Worm (Caenorhabditis elegans) whole organism, late embryonic: Measurements from ENCODE around the gene str-103.

Experiments used
- K02D7.2 ChIP-seq: sonication (generic microtip); optimal IDR thresholded peaks from 2 replicates; lab custom pipeline; 2017; ENCODE audit warnings: mild to moderate bottlenecking, missing genetic modification characterization, missing compliant biosample characterization
- Y22D7AL.16 ChIP-seq: sonication (generic microtip); optimal IDR thresholded peaks from 2 replicates; lab custom pipeline; 2016; ENCODE audit warnings: missing genetic modification characterization, missing compliant biosample characterization
- ceh-14 ChIP-seq: sonication (generic microtip); optimal IDR thresholded peaks from 2 replicates; lab custom pipeline; 2016; ENCODE audit warnings: missing genotype, missing genetic modification characterization, missing compliant biosample characterization
- ceh-31 ChIP-seq: sonication (generic microtip); optimal IDR thresholded peaks from 2 replicates; lab custom pipeline; 2016; ENCODE audit warnings: missing genetic modification characterization, missing compliant biosample characterization
- ceh-34 ChIP-seq: sonication (generic microtip); optimal IDR thresholded peaks from 2 replicates; lab custom pipeline; 2016; ENCODE audit warnings: mild to moderate bottlenecking, missing genetic modification characterization, missing compliant biosample characterization
- ceh-48 ChIP-seq: sonication (generic microtip); optimal IDR thresholded peaks from 2 replicates; lab custom pipeline; 2016; ENCODE audit warnings: missing genetic modification characterization, inconsistent platforms, missing compliant biosample characterization
- ceh-6 ChIP-seq: fragments of 200-800 bp; sonication (Bioruptor generic); optimal IDR thresholded peaks from 2 replicates; lab custom pipeline; 2018; ENCODE audit warnings: mild to moderate bottlenecking, missing genetic modification characterization, missing compliant biosample characterization
- ceh-9 ChIP-seq: sonication (generic microtip); optimal IDR thresholded peaks from 2 replicates; lab custom pipeline; 2016; ENCODE audit warnings: mild to moderate bottlenecking, missing genetic modification characterization, inconsistent platforms, missing compliant biosample characterization
- che-1 ChIP-seq: sonication (generic microtip); optimal IDR thresholded peaks from 2 replicates; lab custom pipeline; 2016; ENCODE audit warnings: mild to moderate bottlenecking, missing genetic modification characterization, missing compliant biosample characterization
- elt-2 ChIP-seq: sonication (generic microtip); optimal IDR thresholded peaks from 2 replicates; lab custom pipeline; 2016; ENCODE audit warnings: missing genetic modification reagents, missing genetic modification characterization, missing compliant biosample characterization
- elt-4 ChIP-seq: sonication (generic microtip); optimal IDR thresholded peaks from 2 replicates; lab custom pipeline; 2016; ENCODE audit warnings: missing genetic modification characterization, missing compliant biosample characterization
- ets-4 ChIP-seq: sonication (generic microtip); optimal IDR thresholded peaks from 2 replicates; lab custom pipeline; 2016; ENCODE audit warnings: missing genetic modification characterization, missing compliant biosample characterization
- hlh-13 ChIP-seq: fragments of 200-800 bp; sonication (Bioruptor generic); optimal IDR thresholded peaks from 2 replicates; lab custom pipeline; 2018; ENCODE audit warnings: mild to moderate bottlenecking, missing genetic modification characterization, missing compliant biosample characterization
- hlh-15 ChIP-seq: sonication (generic microtip); optimal IDR thresholded peaks from 2 replicates; lab custom pipeline; 2016; ENCODE audit warnings: missing genetic modification characterization, missing compliant biosample characterization
- hlh-30 ChIP-seq: sonication (generic microtip); optimal IDR thresholded peaks from 2 replicates; lab custom pipeline; 2017; ENCODE audit warnings: antibody characterized with exemption, missing genetic modification characterization, missing compliant biosample characterization; ENCODE audit not compliant: insufficient read depth
- hlh-6 ChIP-seq: sonication (generic microtip); optimal IDR thresholded peaks from 2 replicates; lab custom pipeline; 2016; ENCODE audit warnings: missing genotype, missing genetic modification characterization, missing compliant biosample characterization
- hlh-8 ChIP-seq: sonication (generic microtip); optimal IDR thresholded peaks from 2 replicates; lab custom pipeline; 2016; ENCODE audit warnings: missing genotype, missing genetic modification characterization, missing compliant biosample characterization
- lim-6 ChIP-seq: sonication (generic microtip); optimal IDR thresholded peaks from 2 replicates; lab custom pipeline; 2016; ENCODE audit warnings: missing genetic modification characterization, missing compliant biosample characterization
- lin-11 ChIP-seq: fragments of 200-800 bp; sonication (Bioruptor generic); optimal IDR thresholded peaks from 2 replicates; lab custom pipeline; 2018; ENCODE audit warnings: mild to moderate bottlenecking, missing genetic modification characterization, missing compliant biosample characterization
- madf-2 ChIP-seq: sonication (generic microtip); optimal IDR thresholded peaks from 2 replicates; lab custom pipeline; 2017; ENCODE audit warnings: missing genetic modification characterization, missing compliant biosample characterization
- mec-3 ChIP-seq: sonication (generic microtip); optimal IDR thresholded peaks from 2 replicates; lab custom pipeline; 2016; ENCODE audit warnings: borderline replicate concordance, missing genetic modification characterization, missing compliant biosample characterization
- nhr-232 ChIP-seq: sonication (generic microtip); optimal IDR thresholded peaks from 2 replicates; lab custom pipeline; 2016; ENCODE audit warnings: missing genetic modification characterization, missing compliant biosample characterization
- pat-9 ChIP-seq: fragments of 200-800 bp; sonication (Bioruptor generic); optimal IDR thresholded peaks from 2 replicates; lab custom pipeline; 2018; ENCODE audit warnings: mild to moderate bottlenecking, missing genetic modification characterization, moderate library complexity, missing compliant biosample characterization
- pha-4 ChIP-seq: fragments of 150-350 bp; optimal IDR thresholded peaks from 2 replicates; lab custom pipeline; 2018; ENCODE audit warnings: missing biosample characterization, missing genetic modification reagents, missing genetic modification characterization
- pros-1 ChIP-seq: fragments of 150-350 bp; optimal IDR thresholded peaks from 2 replicates; lab custom pipeline; 2014; ENCODE audit warnings: missing biosample characterization, missing genetic modification reagents, missing genetic modification characterization
- ref-2 ChIP-seq: sonication (generic microtip); optimal IDR thresholded peaks from 2 replicates; lab custom pipeline; 2016; ENCODE audit warnings: missing genetic modification characterization, missing compliant biosample characterization
- sox-2 ChIP-seq: fragments of 200-800 bp; sonication (Bioruptor generic); IDR thresholded peaks from 2 replicates; pipeline ENCODE4 v1.3.6; 2022; ENCODE audit warnings: missing genetic modification reagents, missing genetic modification characterization, missing compliant biosample characterization
- sox-4 ChIP-seq: sonication (generic microtip); optimal IDR thresholded peaks from 2 replicates; lab custom pipeline; 2017; ENCODE audit warnings: mild to moderate bottlenecking, missing genetic modification characterization, inconsistent platforms, missing compliant biosample characterization
- ttx-3 ChIP-seq: sonication (generic microtip); optimal IDR thresholded peaks from 2 replicates; lab custom pipeline; 2016; ENCODE audit warnings: missing genetic modification reagents, missing genetic modification characterization, missing compliant biosample characterization
- unc-3 ChIP-seq, 2 experiments: fragments of 200-800 bp in 1 of 2; sonication (Bioruptor generic) in 1 of 2; sonication (generic microtip) in 1 of 2; conservative IDR thresholded peaks in 1 of 2; optimal IDR thresholded peaks in 1 of 2; 2 replicates each; pipeline versions ENCODE4 v1.3.6 to Lab custom; 2016 to 2022; ENCODE audit warnings: missing compliant biosample characterization in 2 of 2, missing genetic modification characterization in 2 of 2, missing genetic modification reagents in 1 of 2
- unc-55 ChIP-seq: sonication (generic microtip); optimal IDR thresholded peaks from 2 replicates; lab custom pipeline; 2017; ENCODE audit warnings: missing biosample characterization, missing genetic modification reagents, missing genetic modification characterization
- zip-5 ChIP-seq: sonication (generic microtip); optimal IDR thresholded peaks from 2 replicates; lab custom pipeline; 2016; ENCODE audit warnings: missing genetic modification characterization, missing compliant biosample characterization
- ztf-16 ChIP-seq: sonication (generic microtip); optimal IDR thresholded peaks from 2 replicates; lab custom pipeline; 2017; ENCODE audit warnings: missing genetic modification characterization, missing compliant biosample characterization

Gene str-103

ce11 chrV:16114237-16114636, 4.3 kb downstream of the str-103 start, which contains the start of gene srxa-16:
Gene srxa-16 (minus strand): TSS chrV:16114337.
- no peak for TF ChIP-seq che-1
- TF ChIP-seq hlh-13: no peak
- TF ChIP-seq Y22D7AL.16 (tag; lab: Kevin White, UChicago): no peak
- TF ChIP-seq ref-2: no peak
- TF ChIP-seq elt-4 (tag; lab: Kevin White, UChicago): no peak
- no peak for TF ChIP-seq elt-2
- no peak for TF ChIP-seq ceh-34
- no peak for TF ChIP-seq sox-2 (GFP tag; lab: Robert Waterston, UW)
- TF ChIP-seq zip-5 (tag; lab: Kevin White, UChicago): no peak
- no peak for TF ChIP-seq ttx-3 (tag; lab: Kevin White, UChicago)
- TF ChIP-seq hlh-30 (tag; lab: Kevin White, UChicago): no peak
- TF ChIP-seq unc-55 (GFP tag; lab: Kevin White, UChicago): no peak
- no peak for TF ChIP-seq lim-6 (tag; lab: Kevin White, UChicago)
- TF ChIP-seq pat-9 (tag; lab: Kevin White, UChicago): no peak
- no peak for TF ChIP-seq lin-11 (tag; lab: Kevin White, UChicago)

ce11 chrV:16103594-16103993, 14.9 kb downstream of the str-103 start, which contains the start of gene argk-1:
Gene argk-1 (plus strand): TSS chrV:16103894.
- TF ChIP-seq ceh-31: no peak
- TF ChIP-seq madf-2 (tag; lab: Kevin White, UChicago): no peak
- no peak for TF ChIP-seq ceh-14 (tag; lab: Kevin White, UChicago)
- TF ChIP-seq hlh-13: no peak
- TF ChIP-seq hlh-15 (tag; lab: Kevin White, UChicago): no peak
- TF ChIP-seq ztf-16: no peak
- TF ChIP-seq ceh-9: no peak

ce11 chrV:16100103-16100730, 18.3 kb downstream of the str-103 start, which contains the start of gene cth-1:
Gene cth-1 (plus strand): TSS chrV:16100680.
- TF ChIP-seq ceh-14 (tag; lab: Kevin White, UChicago) (no peak), elt-2 (peak; percentile 55)

ce11 chrV:16099441-16099840, 19.1 kb downstream of the str-103 start, which contains the start of gene str-7:
Gene str-7 (minus strand): TSS chrV:16099541.
- no peak for TF ChIP-seq zip-5 (tag; lab: Kevin White, UChicago)
- peak; percentile 50 for TF ChIP-seq elt-2
- no peak for TF ChIP-seq mec-3 (tag; lab: Kevin White, UChicago)

- no peak for TF ChIP-seq sox-4 (tag; lab: Kevin White, UChicago)
- TF ChIP-seq elt-4 (tag; lab: Kevin White, UChicago): no peak
- no peak for TF ChIP-seq ceh-6 (GFP tag; lab: Kevin White, UChicago)
- TF ChIP-seq unc-3 (GFP tag; conservative IDR thresholded peaks at IDR 0.05; lab: Robert Waterston, UW): no peak
- TF ChIP-seq unc-3 (tag; optimal IDR thresholded peaks at IDR 0.05; lab: Kevin White, UChicago): no peak
- TF ChIP-seq ttx-3 (tag; lab: Kevin White, UChicago): no peak
- no peak for TF ChIP-seq unc-55 (GFP tag; lab: Kevin White, UChicago)
- no peak for TF ChIP-seq ceh-31
- TF ChIP-seq K02D7.2 (tag; lab: Kevin White, UChicago): no peak
Measured at ce11 chrV:16094862-16095261, 23.6 kb downstream of the str-103 start.

ce11 chrV:16094284-16094683, 24.2 kb downstream of the str-103 start, which contains the start of gene F22B8.7:
Gene F22B8.7 (plus strand): TSS chrV:16094584.
- TF ChIP-seq ttx-3 (tag; lab: Kevin White, UChicago) (no peak), pha-4 (tag; lab: Kevin White, UChicago) (no peak), ceh-48 (tag; lab: Kevin White, UChicago) (no peak), madf-2 (tag; lab: Kevin White, UChicago) (no peak), pros-1 (tag; lab: Kevin White, UChicago) (no peak), elt-2 (no peak), ets-4 (no peak), hlh-6 (tag; lab: Kevin White, UChicago) (no peak), hlh-8 (tag; lab: Kevin White, UChicago) (no peak), che-1 (no peak), nhr-232 (no peak)
